Worm (Caenorhabditis elegans): Measurements from ENCODE around the gene wago-10.

Gene wago-10

DNA sequence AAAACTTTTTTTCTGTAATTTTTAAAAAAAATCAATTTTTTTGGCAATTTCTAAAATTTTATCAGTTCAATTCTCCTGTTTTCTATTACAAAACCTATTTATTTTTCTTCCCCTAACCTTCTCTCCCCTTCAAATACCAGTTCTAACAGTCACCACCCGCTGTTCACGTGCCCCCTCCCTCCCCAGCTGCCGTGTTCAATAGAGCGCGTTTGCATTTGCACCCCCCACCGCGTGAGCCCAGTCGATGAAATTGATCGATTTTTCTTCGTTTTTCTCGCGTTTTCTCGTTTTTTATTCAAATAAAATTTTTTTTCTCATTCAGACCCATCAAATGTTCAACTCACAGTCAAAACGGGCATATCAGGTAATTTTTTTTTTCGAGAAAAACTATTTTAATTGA is 5.8 kb downstream of the wago-10 start, which contains the start of gene atg-9 (continued):
- no peak for TF ChIP-seq lin-40 (tag; optimal IDR thresholded peaks at IDR 0.05)
- no peak for TF ChIP-seq F49E8.2 (tag; optimal IDR thresholded peaks at IDR 0.05; ENCODE audit: insufficient read depth)
- TF ChIP-seq rec-8 (tag; optimal IDR thresholded peaks at IDR 0.05), result no peak
- TF ChIP-seq ets-4 (GFP tag; optimal IDR thresholded peaks at IDR 0.05), result no peak
- TF ChIP-seq aptf-2 (GFP tag; conservative IDR thresholded peaks at IDR 0.05), result no peak
- TF ChIP-seq efl-1 (GFP tag; optimal IDR thresholded peaks at IDR 0.05), result no peak
- TF ChIP-seq ceh-58 (GFP tag; IDR thresholded peaks at IDR 0.05), result no peak

DNA sequence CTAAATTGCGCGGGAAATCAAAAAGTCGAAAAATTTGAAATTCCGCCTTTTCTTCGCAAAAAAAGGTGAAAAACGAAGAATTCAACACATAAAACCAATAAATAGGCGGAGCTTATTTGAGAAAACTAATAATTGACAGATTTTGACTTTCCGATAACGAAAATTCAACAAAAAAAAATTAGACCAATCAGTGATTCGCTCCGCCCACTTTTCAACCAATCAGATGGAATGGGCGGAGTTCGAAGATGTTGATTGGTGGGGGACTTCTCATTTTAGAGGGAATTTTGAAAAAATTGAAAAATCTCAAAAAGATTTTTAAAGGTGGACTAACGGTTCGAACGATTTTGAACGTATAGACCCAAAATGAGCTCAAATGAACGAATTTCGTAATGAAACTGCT is 7.6 kb downstream of the wago-10 start:
- TF ChIP-seq nfyb-1 (GFP tag; IDR thresholded peaks at IDR 0.05) (peak; percentile 16; the same call in 1 of the 2 replicates), madf-8 (GFP tag; conservative IDR thresholded peaks at IDR 0.05) (no peak)

- no peak for TF ChIP-seq Y79H2A.3 (GFP tag; conservative IDR thresholded peaks at IDR 0.05)
- no peak for TF ChIP-seq gei-17 (GFP tag; optimal IDR thresholded peaks at IDR 0.05)
- no peak for TF ChIP-seq zfh-2 (GFP tag; conservative IDR thresholded peaks at IDR 0.05)
- no peak for TF ChIP-seq D2030.7 (GFP tag; IDR thresholded peaks at IDR 0.05)
- no peak for TF ChIP-seq F33H1.4 (GFP tag; IDR thresholded peaks at IDR 0.05)
- TF ChIP-seq chd-7 (tag; optimal IDR thresholded peaks at IDR 0.05), result no peak
- no peak for TF ChIP-seq F49E8.2 (tag; optimal IDR thresholded peaks at IDR 0.05; ENCODE audit: insufficient read depth)
- no peak for TF ChIP-seq lin-54 (GFP tag; optimal IDR thresholded peaks at IDR 0.05)
- no peak for TF ChIP-seq F22D6.2 (tag; optimal IDR thresholded peaks at IDR 0.05)
- TF ChIP-seq ztf-26 (tag; optimal IDR thresholded peaks at IDR 0.05), result no peak
- no peak for TF ChIP-seq F57C9.4 (tag; optimal IDR thresholded peaks at IDR 0.05)
Measured at ce11 chrV:351787-352186, 8.6 kb downstream of the wago-10 start.

ce11 chrV:356959-357702 is 13.9 kb downstream of the wago-10 start:
- TF ChIP-seq egrh-3 (GFP tag; IDR thresholded peaks at IDR 0.05), result peak; percentile 63; the same call in 1 of the 2 replicates
- TF ChIP-seq F37B4.10 (GFP tag; IDR thresholded peaks at IDR 0.05), result 0 out of 2 replicates have a peak, but pooled peaks have one; percentile 74
- TF ChIP-seq B0019.2 (GFP tag; conservative IDR thresholded peaks at IDR 0.05), result no peak
- TF ChIP-seq bed-1 (GFP tag; IDR thresholded peaks at IDR 0.05), result no peak
- TF ChIP-seq dox-1 (GFP tag; IDR thresholded peaks at IDR 0.05), result no peak
- TF ChIP-seq let-607 (tag; optimal IDR thresholded peaks at IDR 0.05), result no peak
- peak; percentile 87 for TF ChIP-seq zfh-2 (GFP tag; conservative IDR thresholded peaks at IDR 0.05)
- TF ChIP-seq C17E4.6 (GFP tag; IDR thresholded peaks at IDR 0.05), result no peak
- TF ChIP-seq hmg-1.2 (GFP tag; IDR thresholded peaks at IDR 0.05), result no peak
- no peak for TF ChIP-seq rcor-1 (GFP tag; IDR thresholded peaks at IDR 0.05)

- TF ChIP-seq zfh-2 (GFP tag; conservative IDR thresholded peaks at IDR 0.05), result peak; percentile 89
- TF ChIP-seq nhr-120 (GFP tag; IDR thresholded peaks at IDR 0.05), result no peak
- no peak for TF ChIP-seq attf-6 (GFP tag; IDR thresholded peaks at IDR 0.05)
- peak; percentile 63; the same call in 1 of the 2 replicates for TF ChIP-seq egrh-3 (GFP tag; IDR thresholded peaks at IDR 0.05)
Measured at ce11 chrV:358473-358872, 15.2 kb downstream of the wago-10 start.
